Worm (Caenorhabditis elegans) whole organism, L4 larva: Measurements from ENCODE around the gene T16G12.7.
A peak's percentile ranks its signal among the peaks of the same experiment; 100 is the strongest.

Experiments used
- F10B5.3 ChIP-seq: sonication (generic microtip); optimal IDR thresholded peaks from 2 replicates; lab custom pipeline; 2016; ENCODE audit warnings: mild to moderate bottlenecking, missing genetic modification characterization, missing compliant biosample characterization
- T20F7.1 ChIP-seq: fragments of 200-800 bp; sonication (Bioruptor generic); optimal IDR thresholded peaks from 2 replicates; lab custom pipeline; 2018; ENCODE audit warnings: mild to moderate bottlenecking, missing genetic modification characterization, missing compliant biosample characterization
- Y48G9A.11 ChIP-seq: fragments of 200-800 bp; sonication (Bioruptor generic); IDR thresholded peaks from 2 replicates; pipeline ENCODE4 v1.3.6; 2022; ENCODE audit warnings: missing genetic modification reagents, missing genetic modification characterization, missing compliant biosample characterization
- Y5F2A.4 ChIP-seq: fragments of 200-800 bp; sonication (Bioruptor generic); optimal IDR thresholded peaks from 2 replicates; lab custom pipeline; 2018; ENCODE audit warnings: mild to moderate bottlenecking, missing genetic modification characterization, missing compliant biosample characterization
- Y75B8A.6 ChIP-seq: fragments of 200-800 bp; sonication (Bioruptor generic); IDR thresholded peaks from 2 replicates; pipeline ENCODE4 v1.3.6; 2022; ENCODE audit warnings: missing genetic modification reagents, missing genetic modification characterization, missing compliant biosample characterization
- ZK337.2 ChIP-seq: fragments of 200-800 bp; sonication (Bioruptor generic); IDR thresholded peaks from 2 replicates; pipeline ENCODE4 v1.3.6; 2022; ENCODE audit warnings: missing genetic modification reagents, missing genetic modification characterization, missing compliant biosample characterization
- aha-1 ChIP-seq: fragments of 150-350 bp; peaks from one replicate; lab custom pipeline; 2014; ENCODE audit warnings: missing biosample characterization, missing genetic modification characterization
- ama-1 ChIP-seq: fragments of 150-350 bp; optimal IDR thresholded peaks from 2 replicates; lab custom pipeline; 2014; ENCODE audit warnings: inconsistent platforms, mixed read lengths
- ceh-32 ChIP-seq: sonication (generic microtip); optimal IDR thresholded peaks from 2 replicates; lab custom pipeline; 2016; ENCODE audit warnings: mild to moderate bottlenecking, missing genetic modification characterization, missing compliant biosample characterization; ENCODE audit not compliant: poor library complexity
- ceh-44 ChIP-seq: fragments of 200-800 bp; sonication (Bioruptor generic); IDR thresholded peaks from 2 replicates; pipeline ENCODE4 v1.3.6; 2022; ENCODE audit warnings: missing genetic modification reagents, missing genetic modification characterization, missing compliant biosample characterization
- cey-2 ChIP-seq: sonication (generic microtip); optimal IDR thresholded peaks from 3 replicates; lab custom pipeline; 2017; ENCODE audit warnings: missing genetic modification characterization, mild to moderate bottlenecking, missing compliant biosample characterization, antibody characterized with exemption, borderline replicate concordance; ENCODE audit not compliant: insufficient read depth
- daf-12 ChIP-seq: fragments of 150-350 bp; optimal IDR thresholded peaks from 2 replicates; lab custom pipeline; 2014; ENCODE audit warnings: missing biosample characterization, missing genetic modification reagents, missing genetic modification characterization
- daf-16 ChIP-seq, 3 experiments: sonication (generic microtip); optimal IDR thresholded peaks; 2 replicates each; lab custom pipeline; 2016 to 2017; ENCODE audit warnings: missing genetic modification characterization in 3 of 3, missing genetic modification reagents in 3 of 3, mild to moderate bottlenecking in 2 of 3, missing compliant biosample characterization in 2 of 3, missing biosample characterization in 1 of 3, moderate library complexity in 1 of 3
- daf-8 ChIP-seq: fragments of 200-800 bp; sonication (Bioruptor generic); IDR thresholded peaks from 2 replicates; pipeline ENCODE4 v1.3.6; 2022; ENCODE audit warnings: missing genetic modification characterization, missing compliant biosample characterization
- hlh-30 ChIP-seq: sonication (generic microtip); optimal IDR thresholded peaks from 2 replicates; lab custom pipeline; 2017; ENCODE audit warnings: antibody characterized with exemption, mild to moderate bottlenecking, missing genetic modification characterization, missing compliant biosample characterization; ENCODE audit not compliant: insufficient read depth
- jun-1 ChIP-seq: fragments of 150-350 bp; optimal IDR thresholded peaks from 2 replicates; lab custom pipeline; 2014; ENCODE audit warnings: missing biosample characterization, missing genetic modification reagents, missing genetic modification characterization
- lin-29 ChIP-seq: fragments of 200-800 bp; sonication (Bioruptor generic); IDR thresholded peaks from 2 replicates; pipeline ENCODE4 v1.3.6; 2022; ENCODE audit warnings: missing genetic modification reagents, missing genetic modification characterization, missing compliant biosample characterization
- lir-3 ChIP-seq: sonication (generic microtip); optimal IDR thresholded peaks from 2 replicates; lab custom pipeline; 2016; ENCODE audit warnings: mild to moderate bottlenecking, missing genetic modification characterization, missing compliant biosample characterization
- mxl-3 ChIP-seq: fragments of 200-800 bp; sonication (Bioruptor generic); optimal IDR thresholded peaks from 2 replicates; lab custom pipeline; 2018; ENCODE audit warnings: mild to moderate bottlenecking, missing genetic modification characterization, missing compliant biosample characterization
- nhr-102 ChIP-seq: sonication (generic microtip); optimal IDR thresholded peaks from 2 replicates; lab custom pipeline; 2016; ENCODE audit warnings: mild to moderate bottlenecking, missing genetic modification characterization, moderate library complexity, missing compliant biosample characterization
- nhr-111 ChIP-seq: fragments of 200-800 bp; sonication (Bioruptor generic); optimal IDR thresholded peaks from 2 replicates; lab custom pipeline; 2018; ENCODE audit warnings: mild to moderate bottlenecking, missing genetic modification characterization, missing compliant biosample characterization
- nhr-237 ChIP-seq: sonication (generic microtip); optimal IDR thresholded peaks from 2 replicates; lab custom pipeline; 2017; ENCODE audit warnings: missing biosample characterization, missing genetic modification characterization
- nhr-6 ChIP-seq: fragments of 150-350 bp; optimal IDR thresholded peaks from 2 replicates; lab custom pipeline; 2014; ENCODE audit warnings: missing biosample characterization, missing genetic modification characterization
- nhr-76 ChIP-seq: fragments of 150-350 bp; optimal IDR thresholded peaks from 2 replicates; lab custom pipeline; 2014; ENCODE audit warnings: missing biosample characterization, missing genetic modification characterization
- pqm-1 ChIP-seq: sonication (generic microtip); optimal IDR thresholded peaks from 2 replicates; lab custom pipeline; 2017; ENCODE audit warnings: missing biosample characterization, missing genetic modification characterization
- rbr-2 ChIP-seq: sonication (generic microtip); optimal IDR thresholded peaks from 2 replicates; lab custom pipeline; 2016; ENCODE audit warnings: missing genotype, missing genetic modification characterization, missing compliant biosample characterization
- unc-130 ChIP-seq: sonication (generic microtip); optimal IDR thresholded peaks from 2 replicates; lab custom pipeline; 2016; ENCODE audit warnings: missing genetic modification reagents, missing genetic modification characterization, missing compliant biosample characterization
- unc-62 ChIP-seq, 3 experiments: fragments of 150-350 bp in 1 of 3; sonication (generic microtip); optimal IDR thresholded peaks in 2 of 3; peaks in 1 of 3; 1 replicate in 1 of 3; 2 replicates in 2 of 3; lab custom pipeline; 2014 to 2017; ENCODE audit warnings: missing biosample characterization in 3 of 3, missing genetic modification characterization in 3 of 3, missing genetic modification reagents in 3 of 3, missing genotype in 1 of 3
- vab-7 ChIP-seq: fragments of 200-800 bp; sonication (Bioruptor generic); IDR thresholded peaks from 2 replicates; pipeline ENCODE4 v1.3.6; 2022; ENCODE audit warnings: missing genetic modification reagents, missing genetic modification characterization, missing compliant biosample characterization
- zfp-3 ChIP-seq: fragments of 200-800 bp; sonication (Bioruptor generic); conservative IDR thresholded peaks from 2 replicates; pipeline ENCODE4 v1.3.6; 2022; ENCODE audit warnings: missing genetic modification reagents, missing genetic modification characterization, missing compliant biosample characterization
- zip-11 ChIP-seq: fragments of 200-800 bp; sonication (Bioruptor generic); IDR thresholded peaks from 2 replicates; pipeline ENCODE4 v1.3.6; 2022; ENCODE audit warnings: missing genetic modification characterization, missing compliant biosample characterization
- zip-2 ChIP-seq: fragments of 150-350 bp; optimal IDR thresholded peaks from 2 replicates; lab custom pipeline; 2014; ENCODE audit warnings: missing biosample characterization, missing genetic modification characterization
- ztf-11 ChIP-seq: fragments of 150-350 bp; optimal IDR thresholded peaks from 2 replicates; lab custom pipeline; 2014; ENCODE audit warnings: missing biosample characterization, missing genetic modification characterization
- ztf-7 ChIP-seq: fragments of 150-350 bp; optimal IDR thresholded peaks from 2 replicates; lab custom pipeline; 2014; ENCODE audit warnings: missing biosample characterization, missing genetic modification characterization

The T16G12.7 gene

ce11 chrIII:10006734-10007348 lies 33.1 kb downstream of the T16G12.7 start, which contains the start of gene C05B5.8:
Gene C05B5.8, minus strand, starts transcription at chrIII:10006784.
- TF ChIP-seq hlh-30 (tag; lab: Kevin White, UChicago) (peak; percentile 14), cey-2 (tag; lab: Kevin White, UChicago) (peak; percentile 50), aha-1 (tag; lab: Kevin White, UChicago) (peak; percentile 60), unc-62 (GFP tag; optimal IDR thresholded peaks at IDR 0.05 in 1 of 2; lab: Kevin White, UChicago) (peak in 1 of 2 experiments; percentile 79), unc-62 (tag; optimal IDR thresholded peaks at IDR 0.05; lab: Kevin White, UChicago) (no peak), ZK337.2 (no peak)
- TF ChIP-seq, all 104 proteins: peak for 4

ce11 chrIII:10004213-10004612 lies 35.7 kb downstream of the T16G12.7 start, which contains the start of gene C05B5.11:
Gene C05B5.11, plus strand, starts transcription at chrIII:10004513.
- no peak for TF ChIP-seq rbr-2 (tag; lab: Kevin White, UChicago)

- TF ChIP-seq zip-11 (GFP tag; lab: Robert Waterston, UW) (no peak), pqm-1 (tag; lab: Kevin White, UChicago) (peak; percentile 7), zfp-3 (no peak), nhr-111 (GFP tag; lab: Kevin White, UChicago) (no peak), vab-7 (GFP tag; lab: Robert Waterston, UW) (no peak), daf-16 (GFP tag; optimal IDR thresholded peaks at IDR 0.05; lab: Kevin White, UChicago) (no peak), daf-16 (tag; optimal IDR thresholded peaks at IDR 0.05; lab: Kevin White, UChicago) (peak; percentile 32), nhr-6 (tag; lab: Kevin White, UChicago) (peak; percentile 19)
Observed at ce11 chrIII:10001060-10001459, 38.9 kb downstream of the T16G12.7 start, which contains the start of gene C05B5.5. Gene C05B5.5, plus strand, starts transcription at chrIII:10001360.

- TF ChIP-seq nhr-102 (tag; lab: Kevin White, UChicago) (no peak), lin-29 (no peak), ceh-44 (GFP tag; lab: Robert Waterston, UW) (no peak), Y5F2A.4 (GFP tag; lab: Kevin White, UChicago) (no peak), nhr-6 (tag; lab: Kevin White, UChicago) (no peak), daf-8 (no peak), ceh-32 (tag; lab: Kevin White, UChicago) (no peak), nhr-76 (tag; lab: Kevin White, UChicago) (no peak), ztf-11 (no peak), zip-2 (tag; lab: Kevin White, UChicago) (no peak), zip-11 (GFP tag; lab: Robert Waterston, UW) (no peak), vab-7 (GFP tag; lab: Robert Waterston, UW) (no peak), lir-3 (tag; lab: Kevin White, UChicago) (no peak), nhr-237 (tag; lab: Kevin White, UChicago) (no peak), hlh-30 (tag; lab: Kevin White, UChicago) (no peak), Y75B8A.6 (GFP tag; lab: Robert Waterston, UW) (no peak), ama-1 (lab: Kevin White, UChicago) (no peak), T20F7.1 (no peak)
Observed at ce11 chrIII:10000428-10000827, 39.5 kb downstream of the T16G12.7 start, which contains the start of gene C05B5.2. Gene C05B5.2, minus strand, starts transcription at chrIII:10000528.

- no peak for TF ChIP-seq jun-1 (tag; lab: Kevin White, UChicago)
- no peak for TF ChIP-seq F10B5.3 (tag; lab: Kevin White, UChicago)
- TF ChIP-seq T20F7.1, result no peak
- no peak for TF ChIP-seq mxl-3 (GFP tag; lab: Kevin White, UChicago)
- no peak for TF ChIP-seq daf-12
- no peak for TF ChIP-seq unc-130 (GFP tag; lab: Kevin White, UChicago)
- TF ChIP-seq ztf-7, result no peak
- TF ChIP-seq Y48G9A.11 (GFP tag; lab: Robert Waterston, UW), result no peak
Observed at ce11 chrIII:9999235-9999634, 40.7 kb downstream of the T16G12.7 start, which contains the start of gene C05B5.17. Gene C05B5.17, minus strand, starts transcription at chrIII:9999335.
